Worm (Caenorhabditis elegans) whole organism, L1 larva: Measurements from ENCODE around the gene C09B8.3.
A peak's percentile ranks its signal among the peaks of the same experiment; 100 is the strongest.

ENCODE experiments used
- F16B12.6 ChIP-seq: fragments of 150-350 bp; optimal IDR thresholded peaks from 2 replicates; lab custom pipeline; 2014; ENCODE audit warnings: missing biosample characterization, missing genetic modification characterization
- aly-2 ChIP-seq: fragments of 150-350 bp; optimal IDR thresholded peaks from 2 replicates; lab custom pipeline; 2014; ENCODE audit warnings: missing biosample characterization, missing genetic modification characterization
- ceh-88 ChIP-seq: fragments of 200-800 bp; sonication (Bioruptor generic); IDR thresholded peaks from 2 replicates; pipeline ENCODE4 v1.3.6; 2022; ENCODE audit warnings: missing genetic modification characterization, missing compliant biosample characterization
- ces-1 ChIP-seq: fragments of 150-350 bp; optimal IDR thresholded peaks from 2 replicates; lab custom pipeline; 2014; ENCODE audit warnings: missing biosample characterization, missing genetic modification reagents, missing genetic modification characterization
- dpl-1 ChIP-seq, 3 experiments: fragments of 150-350 bp in 2 of 3; sonication (generic microtip) in 1 of 3; optimal IDR thresholded peaks; 2 replicates each; lab custom pipeline; 2014 to 2017; ENCODE audit warnings: missing biosample characterization in 3 of 3, missing genetic modification characterization in 3 of 3, missing genetic modification reagents in 3 of 3
- efl-1 ChIP-seq, 4 experiments: fragments of 150-350 bp; optimal IDR thresholded peaks in 3 of 4; peaks in 1 of 4; 1 replicate in 1 of 4; 2 replicates in 3 of 4; lab custom pipeline; 2014; ENCODE audit warnings: missing biosample characterization in 2 of 4, missing genetic modification characterization in 2 of 4, missing genetic modification reagents in 2 of 4
- egl-27 ChIP-seq, 2 experiments: fragments of 150-350 bp in 1 of 2; sonication (generic microtip); optimal IDR thresholded peaks; 3 replicates each; lab custom pipeline; 2017 to 2018; ENCODE audit warnings: missing biosample characterization in 2 of 2, missing genetic modification characterization in 2 of 2, missing genetic modification reagents in 2 of 2
- fkh-10 ChIP-seq: sonication (generic microtip); optimal IDR thresholded peaks from 2 replicates; lab custom pipeline; 2017; ENCODE audit warnings: missing biosample characterization, missing genetic modification reagents, missing genetic modification characterization
- fkh-4 ChIP-seq: sonication (generic microtip); optimal IDR thresholded peaks from 2 replicates; lab custom pipeline; 2016; ENCODE audit warnings: missing compliant biosample characterization, missing genetic modification characterization, borderline replicate concordance
- fos-1 ChIP-seq: fragments of 150-350 bp; optimal IDR thresholded peaks from 2 replicates; lab custom pipeline; 2014; ENCODE audit warnings: missing biosample characterization, missing genetic modification characterization
- hlh-4 ChIP-seq: sonication (generic microtip); optimal IDR thresholded peaks from 2 replicates; lab custom pipeline; 2016; ENCODE audit warnings: mild to moderate bottlenecking, missing genetic modification characterization, missing compliant biosample characterization
- hpl-2 ChIP-seq: fragments of 150-350 bp; optimal IDR thresholded peaks from 2 replicates; lab custom pipeline; 2014; ENCODE audit warnings: missing biosample characterization, missing genetic modification reagents, missing genetic modification characterization
- irx-1 ChIP-seq: sonication (generic microtip); optimal IDR thresholded peaks from 2 replicates; lab custom pipeline; 2016; ENCODE audit warnings: missing genetic modification characterization, missing compliant biosample characterization
- jun-1 ChIP-seq: fragments of 150-350 bp; optimal IDR thresholded peaks from 2 replicates; lab custom pipeline; 2014; ENCODE audit warnings: missing biosample characterization, missing genetic modification reagents, missing genetic modification characterization
- lin-14 ChIP-seq: fragments of 200-800 bp; sonication (Bioruptor generic); optimal IDR thresholded peaks from 2 replicates; lab custom pipeline; 2018; ENCODE audit warnings: mild to moderate bottlenecking, missing genetic modification characterization, moderate library complexity, missing compliant biosample characterization
- lin-39 ChIP-seq: fragments of 150-350 bp; optimal IDR thresholded peaks from 2 replicates; lab custom pipeline; 2014; ENCODE audit warnings: missing biosample characterization, missing genetic modification reagents, missing genetic modification characterization
- lir-3 ChIP-seq: sonication (generic microtip); optimal IDR thresholded peaks from 2 replicates; lab custom pipeline; 2016; ENCODE audit warnings: mild to moderate bottlenecking, missing genetic modification characterization, moderate library complexity, missing compliant biosample characterization; ENCODE audit not compliant: poor library complexity
- lsy-2 ChIP-seq, 2 experiments: fragments of 150-350 bp; optimal IDR thresholded peaks; 2 replicates each; lab custom pipeline; 2014; ENCODE audit warnings: missing biosample characterization in 2 of 2, missing genetic modification characterization in 2 of 2
- mab-9 ChIP-seq: fragments of 200-800 bp; sonication (Bioruptor generic); IDR thresholded peaks from 2 replicates; pipeline ENCODE4 v1.3.6; 2022; ENCODE audit warnings: missing genetic modification reagents, missing genetic modification characterization, missing compliant biosample characterization
- nhr-11 ChIP-seq: fragments of 150-350 bp; optimal IDR thresholded peaks from 2 replicates; lab custom pipeline; 2014; ENCODE audit warnings: missing biosample characterization, missing genetic modification characterization
- nhr-20 ChIP-seq: sonication (generic microtip); optimal IDR thresholded peaks from 2 replicates; lab custom pipeline; 2016; ENCODE audit warnings: mild to moderate bottlenecking, missing genetic modification characterization, missing compliant biosample characterization
- nhr-28 ChIP-seq: fragments of 150-350 bp; optimal IDR thresholded peaks from 2 replicates; lab custom pipeline; 2014; ENCODE audit warnings: missing biosample characterization, missing genetic modification characterization
- nhr-90 ChIP-seq: sonication (generic microtip); optimal IDR thresholded peaks from 2 replicates; lab custom pipeline; 2016; ENCODE audit warnings: mild to moderate bottlenecking, missing genetic modification characterization, missing compliant biosample characterization; ENCODE audit not compliant: poor library complexity
- pag-3 ChIP-seq: sonication (generic microtip); optimal IDR thresholded peaks from 2 replicates; lab custom pipeline; 2017; ENCODE audit warnings: missing genetic modification characterization, mild to moderate bottlenecking, missing compliant biosample characterization, antibody characterized with exemption, borderline replicate concordance; ENCODE audit not compliant: insufficient read depth
- pqm-1 ChIP-seq: sonication (generic microtip); optimal IDR thresholded peaks from 3 replicates; lab custom pipeline; 2017; ENCODE audit warnings: missing biosample characterization, missing genetic modification characterization
- sox-4 ChIP-seq: sonication (generic microtip); optimal IDR thresholded peaks from 2 replicates; lab custom pipeline; 2016; ENCODE audit warnings: missing genetic modification characterization, missing compliant biosample characterization
- sptf-1 ChIP-seq: fragments of 150-350 bp; optimal IDR thresholded peaks from 2 replicates; lab custom pipeline; 2014; ENCODE audit warnings: missing biosample characterization, missing genetic modification characterization
- sup-37 ChIP-seq: fragments of 200-800 bp; sonication (Bioruptor generic); optimal IDR thresholded peaks from 2 replicates; lab custom pipeline; 2018; ENCODE audit warnings: mild to moderate bottlenecking, missing genetic modification characterization, missing compliant biosample characterization
- tlp-1 ChIP-seq: fragments of 150-350 bp; optimal IDR thresholded peaks from 2 replicates; lab custom pipeline; 2014; ENCODE audit warnings: missing biosample characterization, missing genetic modification characterization
- unc-30 ChIP-seq: sonication (generic microtip); optimal IDR thresholded peaks from 2 replicates; lab custom pipeline; 2017; ENCODE audit warnings: missing biosample characterization, missing genetic modification characterization
- unc-86 ChIP-seq: sonication (generic microtip); optimal IDR thresholded peaks from 2 replicates; lab custom pipeline; 2016; ENCODE audit warnings: missing genetic modification characterization, missing compliant biosample characterization
- ztf-11 ChIP-seq, 2 experiments: sonication (generic microtip); optimal IDR thresholded peaks; 2 replicates each; lab custom pipeline; 2016 to 2017; ENCODE audit warnings: missing genetic modification characterization in 2 of 2, missing biosample characterization in 1 of 2, missing compliant biosample characterization in 1 of 2
- ztf-4 ChIP-seq: fragments of 150-350 bp; optimal IDR thresholded peaks from 2 replicates; lab custom pipeline; 2014; ENCODE audit warnings: missing biosample characterization, missing genetic modification characterization

C09B8.3 gene

ce11 chrX:5999103-5999554, 11.3 kb downstream of the C09B8.3 start, which contains the start of gene F22F4.9:
F22F4.9 (minus strand) TSS chrX:5999504.
- TF ChIP-seq hlh-4 (tag; lab: Kevin White, UChicago), result no peak
- no peak for TF ChIP-seq ztf-4
- no peak for TF ChIP-seq lsy-2 (tag; optimal IDR thresholded peaks at IDR 0.05; lab: Kevin White, UChicago)

ce11 chrX:5995613-5996206, 14.8 kb downstream of the C09B8.3 start, which contains the start of gene inx-3:
inx-3 (plus strand) TSS chrX:5996156.
- TF ChIP-seq sox-4 (tag; lab: Kevin White, UChicago) (no peak), nhr-90 (tag; lab: Kevin White, UChicago) (no peak), ceh-88 (GFP tag; lab: Robert Waterston, UW) (no peak), hpl-2 (GFP tag; lab: Kevin White, UChicago) (no peak), lin-39 (tag; lab: Kevin White, UChicago) (no peak), F16B12.6 (no peak), sup-37 (GFP tag; lab: Kevin White, UChicago) (no peak), pqm-1 (tag; lab: Kevin White, UChicago) (no peak), mab-9 (GFP tag; lab: Robert Waterston, UW) (no peak), jun-1 (tag; lab: Kevin White, UChicago) (no peak), fos-1 (tag; lab: Kevin White, UChicago) (no peak), sptf-1 (no peak), ces-1 (GFP tag; lab: Kevin White, UChicago) (no peak), nhr-11 (tag; lab: Kevin White, UChicago) (no peak)

- TF ChIP-seq tlp-1 (tag; lab: Kevin White, UChicago) (no peak), nhr-20 (tag; lab: Kevin White, UChicago) (no peak), hpl-2 (GFP tag; lab: Kevin White, UChicago) (no peak), pqm-1 (tag; lab: Kevin White, UChicago) (no peak), pag-3 (no peak), fkh-4 (tag; lab: Kevin White, UChicago) (no peak), lir-3 (no peak)
These were observed 16.5 kb downstream of the C09B8.3 start for ce11 chrX:5994004-5994403.

- no peak for TF ChIP-seq efl-1 (optimal IDR thresholded peaks at IDR 0.05; lab: Kevin White, UChicago)
- peak in 1 of 2 experiments; percentile 33 for TF ChIP-seq efl-1 (GFP tag; optimal IDR thresholded peaks at IDR 0.05 in 1 of 2; lab: Kevin White, UChicago)
- no peak for TF ChIP-seq dpl-1 (GFP tag; optimal IDR thresholded peaks at IDR 0.05; lab: Kevin White, UChicago)
These were observed 17.7 kb downstream of the C09B8.3 start, which contains the start of gene F22F4.5 for ce11 chrX:5992770-5993169. F22F4.5 (minus strand) TSS chrX:5992870.

- TF ChIP-seq lin-14 (GFP tag; lab: Kevin White, UChicago) (peak; percentile 53), irx-1 (tag; lab: Kevin White, UChicago) (no peak), ztf-11 (tag; optimal IDR thresholded peaks at IDR 0.05; lab: Kevin White, UChicago) (no peak), lin-39 (tag; lab: Kevin White, UChicago) (no peak), sox-4 (tag; lab: Kevin White, UChicago) (no peak), aly-2 (tag; lab: Kevin White, UChicago) (no peak), unc-30 (tag; lab: Kevin White, UChicago) (no peak), nhr-28 (no peak), fkh-10 (peak; percentile 4), unc-86 (tag; lab: Kevin White, UChicago) (no peak), egl-27 (tag; optimal IDR thresholded peaks at IDR 0.05; lab: Kevin White, UChicago) (no peak), ces-1 (GFP tag; lab: Kevin White, UChicago) (no peak), fos-1 (tag; lab: Kevin White, UChicago) (no peak)
These were observed 22.6 kb downstream of the C09B8.3 start for ce11 chrX:5987910-5988309.
